Worm (Caenorhabditis elegans): ENCODE data around the gene idpp-5.

DNA sequence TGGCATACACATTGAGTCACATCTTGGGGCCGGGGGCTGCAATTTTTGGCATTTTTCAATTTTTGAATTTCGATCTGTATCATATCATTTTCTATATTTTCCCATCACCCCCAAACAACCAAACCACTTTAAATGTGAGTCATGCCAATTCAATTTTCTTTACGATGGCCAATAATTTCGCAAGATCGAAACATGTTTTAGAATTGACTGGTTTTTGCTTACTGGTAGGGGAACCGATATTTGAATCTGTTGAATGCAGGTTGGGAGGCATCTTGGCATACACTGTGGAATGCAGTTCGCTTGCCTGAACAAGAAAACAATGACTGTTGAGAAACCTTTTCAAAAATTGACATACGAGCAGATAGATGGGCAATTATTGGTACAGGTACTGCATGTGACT is 1.5 kb downstream of the idpp-5 start:
- TF ChIP-seq bed-3 (GFP tag; optimal IDR thresholded peaks at IDR 0.05) (no peak), blmp-1 (tag; optimal IDR thresholded peaks at IDR 0.05) (no peak), lin-13 (tag; optimal IDR thresholded peaks at IDR 0.05) (no peak), ceh-83 (GFP tag; optimal IDR thresholded peaks at IDR 0.05) (no peak), pha-4 (tag; optimal IDR thresholded peaks at IDR 0.05) (no peak), ztf-11 (tag; optimal IDR thresholded peaks at IDR 0.05) (no peak), nhr-76 (tag; optimal IDR thresholded peaks at IDR 0.05) (no peak), unc-120 (tag; optimal IDR thresholded peaks at IDR 0.05; ENCODE audit: poor library complexity, severe bottlenecking) (no peak)

Measured in whole organism, mixed stage, embryonic.